Worm (Caenorhabditis elegans): ENCODE results near the gene K11H12.1.
A peak's percentile ranks its signal among the peaks of the same experiment; 100 is the strongest.

The K11H12.1 gene

ce11 chrIV:654526-655440 lies 1.6 kb upstream of the K11H12.1 start, which contains the start of the genes rpl-15 and K11H12.8:
Gene rpl-15, minus strand, starts transcription at chrIV:654576.
Gene K11H12.8, plus strand, starts transcription at chrIV:655390.
- TF ChIP-seq nhr-77 (tag; optimal IDR thresholded peaks at IDR 0.05) (peak; percentile 100), xbp-1 (tag; optimal IDR thresholded peaks at IDR 0.05) (peak; percentile 99), snu-23 (GFP tag; optimal IDR thresholded peaks at IDR 0.05) (peak; percentile 100), nhr-11 (tag; optimal IDR thresholded peaks at IDR 0.05) (peak; percentile 96), ets-5 (GFP tag; IDR thresholded peaks at IDR 0.05) (peak; percentile 90; the same call in 1 of the 2 replicates), pax-3 (tag; optimal IDR thresholded peaks at IDR 0.05) (peak; percentile 100), hlh-4 (tag; optimal IDR thresholded peaks at IDR 0.05) (peak; percentile 91), nhr-90 (tag; optimal IDR thresholded peaks at IDR 0.05; ENCODE audit: poor library complexity) (peak; percentile 100), lin-15B (tag; optimal IDR thresholded peaks at IDR 0.05) (peak; percentile 98), lin-39 (tag; optimal IDR thresholded peaks at IDR 0.05) (peak; percentile 98), mab-9 (GFP tag; IDR thresholded peaks at IDR 0.05) (peak; percentile 99), unc-130 (tag; optimal IDR thresholded peaks at IDR 0.05) (peak; percentile 100), nhr-85 (tag) (peak; percentile 100), ceh-90 (tag; optimal IDR thresholded peaks at IDR 0.05) (peak; percentile 80), tlp-1 (tag; optimal IDR thresholded peaks at IDR 0.05) (no peak), ceh-8 (GFP tag; optimal IDR thresholded peaks at IDR 0.05) (peak; percentile 98), snpc-4 (tag; optimal IDR thresholded peaks at IDR 0.05) (peak; percentile 97), nhr-76 (tag; optimal IDR thresholded peaks at IDR 0.05) (peak; percentile 93), sptf-1 (tag; optimal IDR thresholded peaks at IDR 0.05) (no peak), nhr-237 (tag; optimal IDR thresholded peaks at IDR 0.05) (peak; percentile 98), elt-2 (tag; optimal IDR thresholded peaks at IDR 0.05) (peak; percentile 97), ces-1 (GFP tag; optimal IDR thresholded peaks at IDR 0.05) (peak; percentile 82), skn-1 (tag; optimal IDR thresholded peaks at IDR 0.05) (peak; percentile 97), fkh-4 (tag; optimal IDR thresholded peaks at IDR 0.05; ENCODE audit: borderline replicate concordance) (peak; percentile 95), dsc-1 (tag; optimal IDR thresholded peaks at IDR 0.05) (peak; percentile 100), dpl-1 (GFP tag; optimal IDR thresholded peaks at IDR 0.05) (peak; percentile 93 to 95 (median 94)), mep-1 (tag; optimal IDR thresholded peaks at IDR 0.05) (peak; percentile 100), tbx-2 (tag; optimal IDR thresholded peaks at IDR 0.05) (peak; percentile 100), nhr-28 (tag; optimal IDR thresholded peaks at IDR 0.05) (peak; percentile 33), egl-27 (tag; optimal IDR thresholded peaks at IDR 0.05) (peak; percentile 44 to 98), fos-1 (tag; optimal IDR thresholded peaks at IDR 0.05) (peak; percentile 98), Y116A8C.19 (tag; optimal IDR thresholded peaks at IDR 0.05; ENCODE audit: borderline replicate concordance) (peak; percentile 80), nhr-20 (tag; optimal IDR thresholded peaks at IDR 0.05) (peak; percentile 100), hpl-2 (GFP tag; optimal IDR thresholded peaks at IDR 0.05) (peak; percentile 96), unc-62 (GFP tag; optimal IDR thresholded peaks at IDR 0.05) (peak; percentile 83), lin-14 (GFP tag; optimal IDR thresholded peaks at IDR 0.05) (peak; percentile 100), ceh-88 (GFP tag; IDR thresholded peaks at IDR 0.05) (peak; percentile 100), ceh-63 (GFP tag; optimal IDR thresholded peaks at IDR 0.05) (peak; percentile 93), ceh-82 (tag; optimal IDR thresholded peaks at IDR 0.05) (peak; percentile 100), sup-37 (GFP tag; optimal IDR thresholded peaks at IDR 0.05) (peak; percentile 99), zag-1 (tag; optimal IDR thresholded peaks at IDR 0.05) (peak; percentile 97), C16A3.4 (tag; optimal IDR thresholded peaks at IDR 0.05) (peak; percentile 100), mdl-1 (tag; optimal IDR thresholded peaks at IDR 0.05) (peak; percentile 83 to 100), elt-3 (tag; optimal IDR thresholded peaks at IDR 0.05) (peak; percentile 99 to 100 (median 100)), fkh-10 (GFP tag; optimal IDR thresholded peaks at IDR 0.05) (peak; percentile 99), lsy-2 (tag; optimal IDR thresholded peaks at IDR 0.05) (peak; percentile 100), alr-1 (tag; optimal IDR thresholded peaks at IDR 0.05; ENCODE audit: borderline replicate concordance) (no peak), mef-2 (tag; optimal IDR thresholded peaks at IDR 0.05) (peak; percentile 98), fkh-8 (tag; optimal IDR thresholded peaks at IDR 0.05) (peak; percentile 100), jun-1 (tag; optimal IDR thresholded peaks at IDR 0.05) (peak; percentile 98)
